Fruit fly (Drosophila melanogaster): ENCODE results near the gene eIF3a.

Gene eIF3a

DNA sequence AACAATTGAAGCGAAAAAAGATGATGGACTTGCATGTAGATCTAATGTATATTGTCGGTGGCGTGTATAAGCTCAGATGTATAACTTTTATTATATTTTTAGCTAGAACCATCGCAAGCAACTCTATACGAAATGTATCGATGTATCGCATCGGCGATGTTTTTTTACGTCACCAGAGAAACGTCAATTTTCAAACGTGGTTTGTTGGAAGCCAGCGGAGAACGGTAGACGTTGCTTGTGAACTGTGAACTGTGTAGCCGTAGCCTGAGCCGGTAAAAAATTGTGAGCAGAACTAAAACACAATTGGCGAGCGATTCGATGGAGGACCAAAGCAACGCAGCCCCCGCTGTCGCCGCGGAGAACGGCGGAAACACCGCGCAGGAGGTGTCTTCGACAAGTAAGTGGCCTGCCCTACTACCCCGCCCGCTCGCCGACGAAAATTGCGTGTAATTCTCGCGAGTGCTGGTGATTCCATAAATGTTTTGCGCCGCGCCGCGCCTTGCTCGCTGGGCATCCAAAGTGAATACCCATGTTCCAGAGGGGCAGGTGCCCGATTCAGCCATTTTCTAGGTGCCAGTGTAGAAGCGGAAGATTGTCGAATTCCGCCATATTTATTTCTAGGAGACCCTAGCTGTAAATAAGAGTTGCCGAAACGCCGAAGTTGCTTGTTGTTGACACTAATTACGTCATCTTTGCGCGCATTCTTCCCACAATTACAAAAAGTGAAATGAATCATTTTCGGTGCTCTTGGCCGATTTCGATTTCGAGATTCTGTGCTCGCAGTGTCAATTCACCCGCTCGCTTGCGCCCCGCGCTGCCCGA lies 30.6 kb downstream of the eIF3a start, which contains the start of gene lost (continued):
- TF ChIP-seq CG3995 (GFP tag; optimal IDR thresholded peaks at IDR 0.05) (peak; percentile 79), shn (GFP tag; optimal IDR thresholded peaks at IDR 0.05) (peak; percentile 32), eyg (GFP tag; optimal IDR thresholded peaks at IDR 0.05) (peak; percentile 2), Fer3 (tag; optimal IDR thresholded peaks at IDR 0.05) (peak; percentile 41), en (GFP tag; optimal IDR thresholded peaks at IDR 0.05) (no peak), Blimp-1 (GFP tag; optimal IDR thresholded peaks at IDR 0.05) (no peak), vvl (GFP tag; IDR thresholded peaks at IDR 0.05) (peak; percentile 56), CG7987 (GFP tag; optimal IDR thresholded peaks at IDR 0.05) (peak; percentile 38), CTCF (GFP tag; optimal IDR thresholded peaks at IDR 0.05) (peak; percentile 74), Six4 (GFP tag; optimal IDR thresholded peaks at IDR 0.05) (no peak), Abd-B (GFP tag; optimal IDR thresholded peaks at IDR 0.05) (peak; percentile 50), ab (GFP tag; optimal IDR thresholded peaks at IDR 0.05) (no peak), az2 (GFP tag; optimal IDR thresholded peaks at IDR 0.05) (no peak), Lhr (GFP tag; optimal IDR thresholded peaks at IDR 0.05) (peak; percentile 70), CG7556 (GFP tag; optimal IDR thresholded peaks at IDR 0.05) (no peak), hbn (GFP tag; IDR thresholded peaks at IDR 0.05; ENCODE audit: partially characterized antibody) (peak; percentile 96), exex (tag; optimal IDR thresholded peaks at IDR 0.05) (peak; percentile 17), CG33213 (GFP tag; optimal IDR thresholded peaks at IDR 0.05) (peak; percentile 39), lab (GFP tag; optimal IDR thresholded peaks at IDR 0.05) (peak; percentile 65), sens-2 (GFP tag; IDR thresholded peaks at IDR 0.05) (no peak), Xbp1 (GFP tag; optimal IDR thresholded peaks at IDR 0.05) (peak; percentile 13), Trl (optimal IDR thresholded peaks at IDR 0.05) (peak in 1 of 2 experiments; percentile 20), Trl (GFP tag; optimal IDR thresholded peaks at IDR 0.05) (no peak), CG6813 (GFP tag; optimal IDR thresholded peaks at IDR 0.05) (no peak), fd64A (GFP tag; optimal IDR thresholded peaks at IDR 0.05) (peak; percentile 9), ATbp (GFP tag; optimal IDR thresholded peaks at IDR 0.05) (no peak), prd (optimal IDR thresholded peaks at IDR 0.05) (no peak), prd (GFP tag; IDR thresholded peaks at IDR 0.05) (no peak), tap (tag; optimal IDR thresholded peaks at IDR 0.05) (peak; percentile 9), ems (GFP tag; optimal IDR thresholded peaks at IDR 0.05) (peak; percentile 8), CG8924 (tag; optimal IDR thresholded peaks at IDR 0.05) (peak; percentile 14), NFAT (GFP tag; IDR thresholded peaks at IDR 0.05) (peak; percentile 75), MBD-R2 (GFP tag; IDR thresholded peaks at IDR 0.05) (peak; percentile 76), CG10267 (tag; optimal IDR thresholded peaks at IDR 0.05) (peak; percentile 48), nom (GFP tag; optimal IDR thresholded peaks at IDR 0.05) (peak; percentile 24), CG17359 (tag; optimal IDR thresholded peaks at IDR 0.05) (no peak), CG9817 (tag; optimal IDR thresholded peaks at IDR 0.05) (peak; percentile 2), lbe (GFP tag; optimal IDR thresholded peaks at IDR 0.05) (peak; percentile 61), p53 (GFP tag; optimal IDR thresholded peaks at IDR 0.05) (no peak), zfh1 (GFP tag; IDR thresholded peaks at IDR 0.05) (0 out of 3 replicates have a peak, but pooled peaks have one; percentile 29)

DNA sequence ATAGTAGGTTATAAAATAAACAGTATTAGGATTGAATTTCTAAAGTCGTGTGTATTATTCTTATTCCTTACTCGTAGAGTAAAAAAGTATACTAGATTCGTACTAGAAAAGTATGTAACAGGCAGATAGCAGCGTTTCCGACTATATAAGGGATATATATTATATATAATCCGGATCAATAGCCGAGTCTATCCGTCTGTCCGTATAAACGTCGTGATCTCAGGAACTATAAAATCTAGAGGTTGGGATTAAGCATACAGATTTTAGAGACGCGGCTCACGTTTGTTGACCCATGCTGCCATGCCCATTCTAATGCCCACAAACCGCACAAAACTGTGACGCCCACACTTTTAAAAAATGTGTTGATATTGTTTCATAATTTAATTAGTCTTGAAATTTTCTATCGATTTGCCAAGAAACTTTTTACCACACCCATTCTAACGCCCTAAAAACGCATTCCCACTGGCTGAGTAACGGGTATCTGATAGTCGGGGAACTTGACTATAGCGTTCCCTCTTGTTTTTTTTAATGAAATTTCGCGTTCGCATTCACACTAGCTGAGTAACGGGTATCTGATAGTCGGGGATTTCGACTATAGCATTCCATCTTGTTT lies 31.6 kb downstream of the eIF3a start, which contains the start of gene CG9853:
Gene CG9853 (minus strand): TSS at position 51 of the 613 bp plus-strand sequence.
- TF ChIP-seq CG11696 (GFP tag; IDR thresholded peaks at IDR 0.05) (no peak), fd64A (GFP tag; optimal IDR thresholded peaks at IDR 0.05) (no peak), CG15011 (GFP tag; optimal IDR thresholded peaks at IDR 0.05) (no peak), dimm (GFP tag; IDR thresholded peaks at IDR 0.05) (no peak), knrl (GFP tag; IDR thresholded peaks at IDR 0.05; ENCODE audit: partially characterized antibody) (no peak), pum (GFP tag; optimal IDR thresholded peaks at IDR 0.05) (no peak), yki (optimal IDR thresholded peaks at IDR 0.05) (no peak), wek (GFP tag; optimal IDR thresholded peaks at IDR 0.05) (no peak), Lpt (GFP tag; optimal IDR thresholded peaks at IDR 0.05) (no peak), sd (tag; optimal IDR thresholded peaks at IDR 0.05) (no peak), Pdp1 (GFP tag; optimal IDR thresholded peaks at IDR 0.05) (no peak), CG31441 (GFP tag; IDR thresholded peaks at IDR 0.05) (no peak), lab (GFP tag; optimal IDR thresholded peaks at IDR 0.05) (no peak), Kr (GFP tag; optimal IDR thresholded peaks at IDR 0.05) (no peak)

Data from whole organism, embryonic.